Fruit fly (Drosophila melanogaster) Kc167 (cell line): Measurements from ENCODE around the gene CG44006.

Source experiments
- Myc ChIP-seq: fragments of >200 bp; optimal IDR thresholded peaks from 2 replicates; lab custom pipeline; 2017; ENCODE audit warnings: missing external identifiers
- Sin3A ChIP-seq: fragments of >200 bp; optimal IDR thresholded peaks from 2 replicates; lab custom pipeline; 2018; ENCODE audit warnings: missing external identifiers
- h ChIP-seq: fragments of >200 bp; optimal IDR thresholded peaks from 3 replicates; lab custom pipeline; 2018; ENCODE audit warnings: missing external identifiers
- insv ChIP-seq: fragments of >200 bp; optimal IDR thresholded peaks from 3 replicates; lab custom pipeline; 2018; ENCODE audit warnings: missing external identifiers
- psq ChIP-seq: fragments of >200 bp; optimal IDR thresholded peaks from 2 replicates; lab custom pipeline; 2017; ENCODE audit warnings: missing external identifiers
- ttk ChIP-seq: sonication (Bioruptor generic); optimal IDR thresholded peaks from 2 replicates; lab custom pipeline; 2017; ENCODE audit warnings: missing external identifiers

CG44006 gene

DNA sequence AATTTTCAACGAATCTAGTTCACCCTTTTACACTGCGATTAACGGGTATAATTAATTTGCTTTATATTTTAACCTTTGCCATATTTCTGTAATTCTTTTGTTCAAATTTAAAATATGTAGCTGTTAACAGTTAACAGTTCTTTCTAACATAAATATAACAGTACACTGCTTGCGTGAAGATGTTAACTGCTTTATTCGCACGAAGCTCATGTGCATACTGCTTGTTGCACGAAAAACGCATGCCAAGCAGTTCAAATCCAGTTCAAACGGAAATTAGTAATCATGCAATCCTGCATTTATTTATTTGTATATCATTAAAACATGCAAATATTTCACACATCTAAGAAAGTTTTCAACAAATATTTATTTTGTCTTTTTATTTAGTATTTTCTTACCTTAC is 18.1 kb upstream of the CG44006 start:
- TF ChIP-seq Myc (no peak), insv (lab: Kevin White, UChicago) (no peak), ttk (lab: Kevin White, UChicago) (no peak)

DNA sequence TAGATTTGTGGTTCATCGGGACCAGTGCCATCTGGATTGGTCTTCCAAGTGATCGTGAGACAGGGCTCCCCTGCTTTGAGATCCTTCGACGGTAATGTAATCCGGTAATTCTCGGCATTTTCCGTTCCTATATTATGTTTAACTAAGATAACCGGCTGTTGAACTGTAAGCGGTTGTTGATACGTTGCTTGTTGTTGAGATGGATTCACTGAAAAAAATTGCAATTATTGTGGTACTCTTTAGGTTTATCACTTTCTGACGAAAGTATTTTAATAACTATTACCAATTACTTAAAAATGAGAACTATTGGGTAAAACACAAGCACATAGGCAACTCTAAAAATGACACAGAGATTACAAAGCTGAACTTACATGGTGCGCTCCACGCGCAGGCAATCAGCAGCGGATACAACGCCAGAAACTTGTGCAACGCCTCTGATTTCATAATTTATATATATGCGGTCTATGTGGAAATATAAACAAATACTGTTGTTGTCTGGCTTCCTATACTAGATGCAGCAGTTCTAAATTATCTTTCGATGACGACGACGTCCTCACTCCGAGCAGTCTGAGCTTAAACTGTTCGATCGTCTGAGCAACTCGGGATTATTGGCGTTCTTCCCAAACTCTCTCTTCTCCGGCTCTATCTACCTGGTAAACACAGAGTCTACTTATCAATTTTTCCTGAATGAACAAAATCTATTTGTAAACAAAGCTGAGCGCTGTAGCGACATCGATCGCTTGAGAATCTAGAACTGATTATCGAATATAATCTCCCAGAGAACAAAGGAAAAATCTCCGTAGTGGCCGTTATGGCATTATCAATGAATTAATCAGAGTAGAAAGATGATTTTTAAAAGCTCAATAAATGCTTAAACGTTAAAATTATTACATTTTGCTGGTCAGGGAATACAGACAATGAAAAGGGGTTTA is 17.1 kb upstream of the CG44006 start, which contains the start of gene CG34253:
TSS of gene CG34253 (minus strand) at position 567 of the 932 bp plus-strand sequence.
- no peak for TF ChIP-seq psq (lab: Kevin White, UChicago)

DNA sequence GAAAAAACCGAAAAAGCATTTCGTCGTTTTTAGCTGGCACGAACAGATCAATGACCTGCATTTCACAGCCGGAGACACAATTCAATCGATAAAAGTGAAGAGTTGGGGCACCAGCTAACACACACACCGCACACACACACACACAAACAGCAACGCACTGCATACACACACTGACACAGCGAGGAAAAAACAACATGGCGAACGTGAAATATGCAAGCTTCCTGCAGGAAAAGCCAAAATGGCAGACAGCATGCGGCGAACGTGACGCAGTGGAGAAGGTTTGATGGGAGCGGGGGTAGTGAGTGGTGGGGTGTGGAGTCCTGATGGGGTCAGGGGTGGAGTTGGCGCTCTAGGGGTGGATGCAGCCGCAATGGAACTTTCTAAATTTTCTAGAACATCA is 14.0 kb upstream of the CG44006 start:
- TF ChIP-seq Sin3A (lab: Kevin White, UChicago): no peak
- no peak for TF ChIP-seq h
- no peak for TF ChIP-seq insv (lab: Kevin White, UChicago)
- no peak for TF ChIP-seq Myc
- TF ChIP-seq psq (lab: Kevin White, UChicago): no peak
- no peak for TF ChIP-seq ttk (lab: Kevin White, UChicago)

DNA sequence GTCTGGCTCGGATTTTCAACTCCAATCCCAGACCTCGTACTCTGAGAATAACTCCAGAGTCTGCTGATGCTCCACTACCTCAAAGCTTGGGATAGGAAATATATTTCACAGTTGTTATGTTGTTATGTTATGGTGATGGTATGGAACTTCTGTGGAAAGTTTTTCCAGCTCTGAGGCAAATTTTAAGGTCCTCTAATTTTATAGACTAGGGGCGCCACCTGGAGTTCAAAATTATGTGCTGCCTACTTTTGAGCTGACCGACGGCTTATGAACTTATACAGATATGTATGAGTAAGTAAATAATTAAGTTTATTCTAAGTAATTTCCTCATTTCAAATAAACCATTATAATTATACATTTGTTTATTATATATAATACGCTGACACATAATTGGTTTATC is 13.5 kb upstream of the CG44006 start:
- TF ChIP-seq Myc (no peak), ttk (lab: Kevin White, UChicago) (no peak), psq (lab: Kevin White, UChicago) (no peak), h (no peak), Sin3A (lab: Kevin White, UChicago) (no peak), insv (lab: Kevin White, UChicago) (no peak)

DNA sequence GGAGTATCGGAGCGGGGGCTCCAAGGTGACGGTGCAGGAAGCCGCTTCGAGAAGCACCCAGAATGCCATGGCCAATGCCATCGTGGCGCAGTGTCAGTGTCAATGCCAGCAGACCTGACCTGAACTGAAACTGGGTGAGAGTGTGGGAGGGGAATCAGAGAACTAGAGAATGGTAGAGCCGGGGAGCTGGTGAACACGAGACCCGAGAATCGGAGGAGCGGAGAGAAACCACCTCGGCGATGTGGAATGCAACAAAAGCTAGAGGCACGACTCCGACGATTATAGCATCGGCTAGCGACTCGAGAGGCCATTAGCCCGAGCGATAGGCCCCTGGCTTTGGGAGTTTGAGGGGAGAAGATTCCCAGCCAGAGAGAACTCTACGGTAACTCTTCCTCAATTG is 12.0 kb upstream of the CG44006 start:
- no peak for TF ChIP-seq Myc

DNA sequence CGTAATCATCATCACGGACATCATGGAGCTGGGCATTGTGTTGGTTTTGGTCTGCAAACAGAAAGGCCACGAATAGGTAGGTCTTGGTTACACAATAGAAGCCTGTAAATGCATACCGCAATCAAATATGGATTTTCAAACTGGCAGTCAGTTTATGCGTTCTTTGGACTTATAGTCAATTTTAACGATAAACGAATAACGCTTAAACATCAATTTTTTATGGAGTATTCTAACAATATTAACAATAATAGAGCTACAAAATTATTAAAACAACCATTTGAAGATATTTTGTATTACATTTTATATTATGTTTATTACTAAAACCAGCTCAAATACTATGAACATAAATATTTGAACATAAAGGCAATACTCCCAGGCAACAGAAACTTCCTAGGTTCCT is 11.5 kb upstream of the CG44006 start:
- TF ChIP-seq h: no peak
- no peak for TF ChIP-seq insv (lab: Kevin White, UChicago)
- TF ChIP-seq ttk (lab: Kevin White, UChicago): no peak
- no peak for TF ChIP-seq psq (lab: Kevin White, UChicago)
- TF ChIP-seq Myc: no peak
- no peak for TF ChIP-seq Sin3A (lab: Kevin White, UChicago)

DNA sequence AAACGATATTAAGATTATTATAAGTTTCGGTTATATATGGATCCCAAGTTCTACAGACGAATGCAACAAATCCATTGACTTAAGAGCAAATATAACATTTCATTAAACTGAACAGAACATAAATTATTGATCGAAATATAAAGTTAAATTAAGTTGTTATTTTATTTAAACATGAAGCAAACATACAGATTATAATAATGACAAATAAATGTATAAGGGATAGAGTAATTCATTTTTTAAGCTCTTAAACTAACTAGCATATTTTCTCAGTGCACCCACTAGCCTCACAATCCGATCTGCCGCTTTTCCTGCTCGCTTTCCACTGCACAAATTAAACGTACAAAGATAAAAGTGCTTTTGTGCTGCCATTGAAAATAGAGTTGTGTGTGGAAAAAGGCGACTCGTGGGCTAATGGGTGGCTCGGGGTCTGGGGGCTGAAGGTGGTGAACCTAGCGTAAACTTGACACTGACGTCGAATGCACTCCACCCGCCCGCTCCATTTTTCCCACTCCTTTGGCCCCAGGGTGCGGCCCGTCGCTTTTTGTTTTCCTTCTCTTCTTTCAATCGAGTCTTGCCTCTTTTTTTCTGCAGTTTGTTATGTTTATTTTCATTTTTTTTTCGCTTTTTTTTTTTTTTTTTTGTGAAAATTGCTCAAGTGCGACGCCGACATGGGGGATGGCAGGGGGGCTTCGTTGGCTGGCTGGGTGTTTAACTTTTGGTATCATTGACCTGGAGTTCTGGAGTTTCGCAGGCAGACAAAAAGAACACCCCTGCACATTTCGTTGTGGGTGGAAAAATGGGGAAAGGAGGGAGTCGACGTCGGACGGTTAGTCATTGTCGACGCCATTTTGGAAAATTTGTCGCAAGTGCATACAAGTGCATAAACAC is 9.9 kb upstream of the CG44006 start:
- TF ChIP-seq psq (lab: Kevin White, UChicago) (no peak), Myc (no peak), Sin3A (lab: Kevin White, UChicago) (no peak), insv (lab: Kevin White, UChicago) (no peak), h (no peak), ttk (lab: Kevin White, UChicago) (no peak)

DNA sequence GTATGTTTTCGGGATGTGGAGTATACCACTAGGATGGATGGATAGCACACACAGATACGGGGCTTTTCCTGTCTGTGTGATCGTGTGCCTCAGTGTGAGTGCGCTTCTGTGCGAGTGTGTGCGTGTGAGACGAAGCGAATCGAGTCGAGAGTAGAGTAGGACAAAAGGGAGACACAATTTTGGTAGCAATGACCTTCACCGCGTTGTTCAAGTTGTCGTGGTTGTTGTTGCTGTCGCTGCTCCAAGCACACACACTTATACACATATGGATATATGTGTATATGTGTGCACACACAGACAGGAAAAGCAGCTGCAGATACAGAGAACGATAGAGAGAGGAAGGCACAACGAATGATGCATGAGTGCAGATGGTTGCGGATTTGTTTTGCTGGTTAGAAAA is 9.2 kb upstream of the CG44006 start:
- no peak for TF ChIP-seq h
- no peak for TF ChIP-seq ttk (lab: Kevin White, UChicago)
- no peak for TF ChIP-seq insv (lab: Kevin White, UChicago)
- TF ChIP-seq Sin3A (lab: Kevin White, UChicago): no peak
- TF ChIP-seq psq (lab: Kevin White, UChicago): no peak
- TF ChIP-seq Myc: no peak

DNA sequence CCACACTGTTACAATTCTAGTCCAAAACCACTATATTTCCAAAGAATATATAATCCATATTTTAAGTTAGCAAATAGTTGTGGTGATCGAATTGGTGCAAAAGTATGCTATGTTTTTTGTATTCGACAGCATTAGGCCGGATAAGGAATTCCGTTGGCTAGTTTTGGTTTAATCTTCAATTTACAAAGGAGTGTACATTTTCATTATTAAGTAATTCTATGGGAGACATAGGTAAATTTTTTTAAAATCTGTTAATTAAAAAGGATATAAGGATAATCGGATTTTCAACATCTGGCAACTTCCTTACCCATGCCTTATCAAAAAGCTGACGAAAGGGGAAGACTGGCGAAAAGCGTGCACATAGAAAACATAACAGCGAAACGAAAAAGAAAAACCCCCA is 8.7 kb upstream of the CG44006 start:
- TF ChIP-seq psq (lab: Kevin White, UChicago) (no peak), ttk (lab: Kevin White, UChicago) (no peak), h (no peak), Sin3A (lab: Kevin White, UChicago) (no peak), Myc (no peak), insv (lab: Kevin White, UChicago) (no peak)

DNA sequence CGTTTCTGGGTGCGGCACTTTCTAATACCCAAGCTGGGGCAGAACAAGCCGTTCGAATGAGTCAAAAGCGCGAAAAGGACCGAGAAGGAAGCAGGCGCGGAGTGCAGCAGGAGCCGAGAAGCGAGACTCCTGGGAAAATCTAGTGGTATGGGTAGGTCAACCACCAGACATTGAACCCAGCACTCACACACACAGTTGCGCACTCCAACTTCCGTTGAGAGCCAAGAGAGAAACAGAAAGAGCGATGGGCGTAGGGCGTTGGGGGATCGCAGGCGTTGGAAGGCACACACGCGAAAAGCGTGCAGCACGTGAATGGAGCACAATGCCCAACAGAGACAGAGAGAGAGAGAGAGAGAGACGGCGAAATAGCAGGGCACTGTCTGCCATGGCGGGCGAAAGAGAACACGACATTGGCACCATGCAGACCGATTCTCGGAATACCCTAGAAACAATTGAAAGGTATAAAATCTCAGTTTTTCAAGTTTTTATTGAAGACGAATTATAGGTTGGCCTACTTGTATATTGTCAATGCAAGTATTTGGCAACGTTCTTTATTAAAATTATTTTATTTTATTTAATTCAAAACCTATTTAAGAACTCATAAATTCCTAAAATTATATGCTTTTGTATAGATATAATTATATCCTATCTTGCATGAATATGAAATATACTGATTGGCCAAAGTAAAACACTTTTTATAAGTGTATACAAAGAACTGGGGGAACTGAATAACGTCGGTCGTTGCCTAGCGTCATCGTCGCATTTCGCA is 7.9 kb upstream of the CG44006 start:
- TF ChIP-seq ttk (lab: Kevin White, UChicago) (no peak), Myc (no peak), h (no peak), Sin3A (lab: Kevin White, UChicago) (no peak), psq (lab: Kevin White, UChicago) (no peak), insv (lab: Kevin White, UChicago) (no peak)

DNA sequence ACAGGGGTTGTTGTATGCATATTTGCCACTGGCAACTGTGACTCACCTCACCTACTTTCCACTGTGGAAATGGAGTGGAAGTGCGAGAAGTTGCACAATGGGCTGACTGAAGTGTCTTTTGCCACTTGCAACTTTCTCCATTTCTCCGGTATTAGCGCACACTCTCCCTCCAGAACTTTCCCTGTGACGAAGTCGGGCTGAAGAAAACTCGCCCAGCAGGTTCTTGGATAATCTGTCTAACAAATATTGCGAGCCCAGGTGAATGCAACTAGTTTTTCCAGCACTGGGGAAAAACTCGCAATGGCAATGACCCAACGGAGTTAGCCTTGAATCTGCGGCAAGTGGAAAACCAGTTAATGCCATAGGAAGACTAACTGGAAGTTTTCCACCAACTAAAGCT is 6.7 kb upstream of the CG44006 start:
- no peak for TF ChIP-seq h
- no peak for TF ChIP-seq insv (lab: Kevin White, UChicago)
- TF ChIP-seq psq (lab: Kevin White, UChicago): no peak
- TF ChIP-seq ttk (lab: Kevin White, UChicago): no peak
- no peak for TF ChIP-seq Myc
- TF ChIP-seq Sin3A (lab: Kevin White, UChicago): no peak

DNA sequence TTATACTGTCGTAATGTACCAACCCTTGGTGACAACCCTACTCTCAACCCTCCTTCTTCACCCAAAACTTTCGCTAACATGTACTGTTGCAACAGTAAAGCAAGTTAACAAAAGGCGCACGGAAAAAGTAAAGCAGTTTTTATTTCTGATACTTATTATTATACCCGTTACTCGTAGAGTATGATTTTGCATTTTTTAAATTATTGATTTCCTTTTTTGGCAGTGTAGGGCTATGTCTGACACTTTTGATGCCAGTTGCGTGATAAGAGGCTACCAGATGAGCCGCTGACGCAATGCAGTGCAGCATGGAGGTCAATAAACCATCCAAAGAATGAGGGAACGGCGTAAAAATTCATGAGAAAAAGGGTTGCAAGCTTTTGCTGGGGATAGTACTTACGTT is 5.9 kb upstream of the CG44006 start:
- TF ChIP-seq Sin3A (lab: Kevin White, UChicago) (no peak), ttk (lab: Kevin White, UChicago) (no peak), insv (lab: Kevin White, UChicago) (no peak), h (no peak), psq (lab: Kevin White, UChicago) (no peak), Myc (no peak)
